Fruit fly (Drosophila melanogaster): ENCODE measurements around the gene PIG-U.

The PIG-U gene

DNA sequence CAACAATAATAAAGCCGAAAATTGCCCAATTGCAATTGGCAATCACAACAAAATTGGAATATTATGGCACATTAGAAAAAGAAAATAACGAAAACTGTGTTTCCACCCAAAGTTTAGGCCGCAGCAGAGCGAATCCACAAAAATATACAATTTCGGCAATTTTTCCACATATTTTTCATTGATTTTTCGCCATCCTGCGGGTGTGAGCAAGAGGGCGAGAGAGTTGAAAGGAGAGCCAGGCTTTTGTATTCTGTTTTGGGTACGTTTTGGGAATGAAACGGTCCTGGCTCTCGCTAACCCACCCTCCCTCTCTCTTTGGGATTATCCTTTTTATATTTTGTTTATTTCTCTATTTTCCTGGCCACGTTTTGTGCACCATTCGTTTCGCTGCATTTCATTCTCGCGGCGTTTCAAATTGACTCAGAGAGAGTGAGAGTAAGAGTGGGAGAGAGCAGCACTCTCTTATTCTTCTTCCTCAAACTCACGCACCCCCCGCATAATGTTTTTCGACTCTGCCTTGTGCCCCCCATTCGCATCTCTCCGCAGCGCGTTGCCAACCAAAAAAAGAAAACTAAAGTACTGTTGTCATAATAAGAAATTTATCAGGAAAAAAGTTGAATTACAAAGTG is 28.9 kb downstream of the PIG-U start:
- TF ChIP-seq Sin3A (optimal IDR thresholded peaks at IDR 0.05): no peak
- no peak for TF ChIP-seq Myc (optimal IDR thresholded peaks at IDR 0.05)
- no peak for TF ChIP-seq psq (optimal IDR thresholded peaks at IDR 0.05)
- no peak for TF ChIP-seq h (optimal IDR thresholded peaks at IDR 0.05)
- no peak for TF ChIP-seq insv (optimal IDR thresholded peaks at IDR 0.05)
- no peak for TF ChIP-seq ttk (optimal IDR thresholded peaks at IDR 0.05)

DNA sequence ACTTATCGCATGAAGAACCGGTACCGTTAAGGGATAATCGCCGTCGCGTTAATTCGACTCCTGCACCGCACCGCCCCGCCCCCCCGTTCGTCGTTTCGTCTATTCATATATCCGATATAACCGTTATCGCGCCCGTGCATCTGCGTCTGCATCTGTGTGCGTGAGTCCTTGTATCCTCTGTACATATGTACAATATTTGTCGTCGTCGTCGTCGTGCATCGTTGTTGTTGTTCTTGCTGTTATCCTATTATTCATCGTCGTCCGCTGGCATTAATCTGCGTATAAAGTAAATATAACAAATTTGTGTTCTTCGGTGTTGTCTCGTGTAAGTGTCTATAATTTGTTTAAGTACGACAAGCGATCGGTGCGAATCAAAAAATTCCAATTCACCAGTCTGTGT is 29.7 kb downstream of the PIG-U start:
- TF ChIP-seq insv (optimal IDR thresholded peaks at IDR 0.05) (no peak), ttk (optimal IDR thresholded peaks at IDR 0.05) (no peak)

DNA sequence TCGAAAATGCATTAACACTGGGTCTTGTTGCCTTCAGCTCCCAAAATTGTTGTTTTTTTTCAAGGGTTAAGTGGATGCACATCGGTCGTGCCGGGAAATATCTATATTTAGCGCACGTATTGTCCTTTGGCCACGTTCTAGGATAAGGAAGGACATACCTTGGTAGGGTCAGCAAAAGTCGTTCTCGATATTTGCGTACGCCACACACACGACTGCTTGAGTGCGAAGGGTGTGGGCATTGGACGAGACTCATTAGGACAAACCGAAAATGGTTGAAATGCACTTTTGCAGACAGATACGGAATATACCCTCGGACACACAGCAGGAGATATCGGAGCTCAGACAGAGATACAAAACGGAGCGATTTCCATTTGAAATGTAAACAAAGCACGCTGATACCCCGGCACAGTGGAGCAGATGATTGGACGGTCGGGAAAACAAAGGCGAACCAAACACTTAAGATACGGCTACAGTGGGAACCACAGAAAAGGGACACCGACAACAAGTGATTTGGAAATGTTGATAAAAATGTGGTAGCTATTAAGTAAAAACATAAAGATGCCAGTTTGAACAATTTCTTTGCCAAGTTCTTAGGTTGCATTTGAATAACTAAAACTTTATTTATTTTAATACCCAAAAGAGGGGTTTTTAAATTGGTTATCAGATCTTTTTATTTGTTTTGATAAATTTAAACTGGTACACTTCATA is 30.7 kb downstream of the PIG-U start:
- no peak for TF ChIP-seq psq (optimal IDR thresholded peaks at IDR 0.05)
- no peak for TF ChIP-seq h (optimal IDR thresholded peaks at IDR 0.05)
- TF ChIP-seq Sin3A (optimal IDR thresholded peaks at IDR 0.05): no peak
- TF ChIP-seq Myc (optimal IDR thresholded peaks at IDR 0.05): no peak
- TF ChIP-seq ttk (optimal IDR thresholded peaks at IDR 0.05): no peak
- no peak for TF ChIP-seq insv (optimal IDR thresholded peaks at IDR 0.05)

DNA sequence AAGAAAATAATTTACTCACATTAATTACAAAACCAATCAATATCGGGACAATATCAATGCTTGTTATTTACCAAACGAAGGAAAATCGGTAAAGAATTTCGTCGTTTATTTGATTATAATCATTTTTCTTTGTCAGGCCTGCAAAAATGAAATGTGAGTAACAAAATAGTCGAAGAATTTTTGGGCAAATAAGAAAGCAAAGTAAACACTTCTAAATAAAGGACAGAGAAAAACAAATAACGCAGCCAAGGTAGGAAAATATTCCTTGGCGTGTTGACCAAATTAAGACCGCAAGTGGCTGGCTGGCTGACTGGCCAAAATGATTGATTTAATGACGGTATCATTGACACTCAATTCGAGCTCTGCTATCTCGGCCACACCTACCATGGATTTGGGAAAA is 33.2 kb downstream of the PIG-U start:
- no peak for TF ChIP-seq Myc (optimal IDR thresholded peaks at IDR 0.05)
- no peak for TF ChIP-seq Sin3A (optimal IDR thresholded peaks at IDR 0.05)
- TF ChIP-seq h (optimal IDR thresholded peaks at IDR 0.05): no peak
- no peak for TF ChIP-seq ttk (optimal IDR thresholded peaks at IDR 0.05)
- no peak for TF ChIP-seq psq (optimal IDR thresholded peaks at IDR 0.05)

DNA sequence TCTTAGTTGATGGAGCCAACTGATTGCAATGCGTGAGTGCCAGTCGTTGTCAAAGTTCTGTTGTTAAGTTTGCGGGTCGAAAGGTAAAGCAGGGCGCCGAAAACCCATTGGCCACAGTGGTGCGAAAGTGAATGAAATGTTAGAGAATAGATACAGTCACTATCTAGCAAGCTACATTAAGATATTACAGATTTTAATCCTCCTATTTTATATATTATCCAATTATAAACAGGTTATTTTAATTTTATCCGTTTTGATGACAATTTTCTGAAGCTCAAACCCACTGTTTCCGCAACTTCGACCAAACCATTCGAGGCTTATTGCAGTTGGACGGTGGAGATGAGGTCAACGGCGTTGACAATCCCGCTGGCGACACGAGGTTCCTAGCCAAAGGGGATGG is 37.6 kb downstream of the PIG-U start:
- TF ChIP-seq psq (optimal IDR thresholded peaks at IDR 0.05) (no peak), insv (optimal IDR thresholded peaks at IDR 0.05) (no peak), ttk (optimal IDR thresholded peaks at IDR 0.05) (no peak), Myc (optimal IDR thresholded peaks at IDR 0.05) (no peak), Sin3A (optimal IDR thresholded peaks at IDR 0.05) (no peak), h (optimal IDR thresholded peaks at IDR 0.05) (no peak)

DNA sequence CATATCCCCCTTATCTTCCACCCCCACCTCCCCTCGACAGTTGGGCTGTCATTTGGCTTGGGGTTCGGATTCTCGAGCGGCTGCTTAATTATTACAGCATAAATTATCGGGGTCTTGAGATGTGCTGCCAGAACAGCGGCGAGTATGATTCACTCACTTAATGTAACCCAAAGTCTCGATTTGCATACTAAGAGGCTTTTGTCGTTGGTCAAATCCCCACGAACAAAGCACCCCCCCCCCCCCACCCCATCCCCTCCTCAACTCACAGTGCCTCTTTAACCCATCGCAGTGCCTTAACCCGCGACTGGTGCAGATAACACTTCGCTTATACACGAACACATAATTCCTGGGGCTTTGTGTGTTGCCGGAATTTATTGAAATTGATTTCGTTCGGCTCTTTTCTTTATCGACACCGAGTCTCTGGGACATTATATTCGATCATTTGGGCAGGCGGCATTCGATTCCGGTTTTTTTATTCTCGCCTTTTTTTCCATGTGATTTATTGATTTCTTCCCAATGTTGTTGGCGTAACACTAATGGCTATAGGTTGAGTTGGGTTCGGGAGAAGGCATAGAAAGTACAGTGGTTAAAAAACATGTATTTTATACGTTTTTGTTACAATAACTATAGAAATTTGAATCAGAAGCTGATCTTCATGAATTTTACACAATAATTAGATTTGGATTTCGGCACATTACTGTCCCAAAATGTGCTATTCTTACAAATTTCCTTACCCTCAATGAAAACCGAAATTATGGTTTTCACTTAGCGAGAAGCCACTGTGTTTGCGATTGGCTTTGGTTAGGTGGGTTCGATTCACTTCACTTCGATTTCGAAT is 39.1 kb downstream of the PIG-U start:
- TF ChIP-seq insv (optimal IDR thresholded peaks at IDR 0.05) (no peak), Myc (optimal IDR thresholded peaks at IDR 0.05) (no peak), psq (optimal IDR thresholded peaks at IDR 0.05) (no peak), Sin3A (optimal IDR thresholded peaks at IDR 0.05) (no peak)

DNA sequence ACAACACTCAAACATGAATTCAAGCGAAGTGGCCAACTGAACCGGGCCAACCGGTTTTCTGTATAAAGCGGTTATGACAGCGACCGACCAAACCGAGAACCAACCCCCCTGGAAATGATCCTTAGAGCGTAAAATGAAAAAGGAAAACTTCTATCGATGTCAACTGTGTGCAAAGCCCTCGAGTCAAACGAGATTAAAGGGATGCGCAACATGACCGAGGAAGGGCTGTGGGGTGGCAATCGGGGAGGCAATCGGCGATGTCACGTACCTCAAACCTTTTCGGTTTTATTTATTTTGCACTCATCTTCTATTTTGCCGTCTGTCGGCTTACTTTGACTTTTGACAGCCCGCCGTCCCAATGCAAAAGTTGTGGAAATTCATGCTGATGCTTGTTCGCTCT is 41.3 kb downstream of the PIG-U start:
- TF ChIP-seq ttk (optimal IDR thresholded peaks at IDR 0.05): no peak
- no peak for TF ChIP-seq psq (optimal IDR thresholded peaks at IDR 0.05)
- TF ChIP-seq Myc (optimal IDR thresholded peaks at IDR 0.05): no peak
- no peak for TF ChIP-seq h (optimal IDR thresholded peaks at IDR 0.05)
- no peak for TF ChIP-seq insv (optimal IDR thresholded peaks at IDR 0.05)
- no peak for TF ChIP-seq Sin3A (optimal IDR thresholded peaks at IDR 0.05)
